Fruit fly (Drosophila melanogaster) whole organism, prepupa: ENCODE results near the gene CG11714.

Experiments
- CG10631 ChIP-seq: fragments of 200-800 bp; sonication (Bioruptor generic); optimal IDR thresholded peaks from 2 replicates; lab custom pipeline; 2016; ENCODE audit warnings: missing biosample characterization, missing genetic modification characterization
- CG6163 ChIP-seq: fragments of 200-800 bp; sonication (Bioruptor generic); IDR thresholded peaks from 3 replicates; pipeline ENCODE4 v1.3.6; 2022; ENCODE audit warnings: missing biosample characterization, missing genetic modification characterization
- CG6854 ChIP-seq: fragments of 200-800 bp; sonication (Bioruptor generic); optimal IDR thresholded peaks from 2 replicates; lab custom pipeline; 2017; ENCODE audit warnings: missing biosample characterization, mild to moderate bottlenecking, missing genetic modification characterization
- CG7368 ChIP-seq: fragments of 200-800 bp; sonication (Bioruptor generic); optimal IDR thresholded peaks from 3 replicates; lab custom pipeline; 2016; ENCODE audit warnings: missing biosample characterization, missing genetic modification characterization
- CG8632 ChIP-seq: fragments of 200-800 bp; sonication (Bioruptor generic); optimal IDR thresholded peaks from 3 replicates; lab custom pipeline; 2016; ENCODE audit warnings: missing biosample characterization, missing genetic modification characterization
- Eip93F ChIP-seq: fragments of 200-800 bp; sonication (Bioruptor generic); optimal IDR thresholded peaks from 2 replicates; lab custom pipeline; 2016; ENCODE audit warnings: missing biosample characterization, mild to moderate bottlenecking, missing genetic modification characterization
- Hr4 ChIP-seq: fragments of 200-800 bp; sonication (Bioruptor generic); optimal IDR thresholded peaks from 3 replicates; lab custom pipeline; 2016; ENCODE audit warnings: missing biosample characterization, missing genetic modification characterization
- Lpt ChIP-seq: fragments of 200-800 bp; sonication (Bioruptor generic); optimal IDR thresholded peaks from 3 replicates; lab custom pipeline; 2016; ENCODE audit warnings: missing biosample characterization, missing genetic modification characterization
- Sox102F ChIP-seq: fragments of 200-800 bp; sonication (Bioruptor generic); optimal IDR thresholded peaks from 2 replicates; lab custom pipeline; 2016; ENCODE audit warnings: missing biosample characterization, mild to moderate bottlenecking, missing genetic modification characterization
- eg ChIP-seq: fragments of 200-800 bp; sonication (Bioruptor generic); IDR thresholded peaks from 3 replicates; pipeline ENCODE4 v1.3.6; 2022; ENCODE audit warnings: missing biosample characterization, missing genetic modification characterization
- fd59A ChIP-seq: fragments of 200-800 bp; sonication (Bioruptor generic); optimal IDR thresholded peaks from 2 replicates; lab custom pipeline; 2017; ENCODE audit warnings: missing biosample characterization, mild to moderate bottlenecking, missing genetic modification characterization, missing genetic modification reagents
- topi ChIP-seq: fragments of 200-800 bp; sonication (Bioruptor generic); optimal IDR thresholded peaks from 3 replicates; lab custom pipeline; 2016; ENCODE audit warnings: missing biosample characterization, missing genetic modification characterization
- vri ChIP-seq: fragments of 200-800 bp; sonication (Bioruptor generic); optimal IDR thresholded peaks from 3 replicates; lab custom pipeline; 2016; ENCODE audit warnings: missing biosample characterization, mild to moderate bottlenecking, missing genetic modification characterization

DNA sequence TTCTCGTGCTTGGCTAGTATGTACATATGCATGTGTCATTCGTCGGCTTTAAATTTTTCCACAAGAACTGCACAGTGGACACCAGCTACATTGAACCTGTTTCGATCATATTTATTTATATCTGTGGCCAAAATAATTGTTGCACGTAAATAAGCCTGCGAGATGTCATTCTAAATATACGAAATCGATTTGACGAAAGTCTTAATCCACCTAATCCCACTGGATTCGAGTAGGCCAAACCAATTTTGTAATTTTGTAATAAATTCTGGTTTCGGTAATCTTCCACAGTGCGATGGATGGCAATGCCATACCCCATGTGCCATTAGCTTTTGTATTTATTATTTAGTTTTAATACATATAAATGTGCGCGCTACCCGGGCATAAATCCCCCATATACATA lies 20.4 kb upstream of the CG11714 start:
- TF ChIP-seq CG8632 (GFP tag; lab: Kevin White, UChicago) (no peak), Hr4 (GFP tag; lab: Kevin White, UChicago) (peak; percentile 14), CG6854 (GFP tag; lab: Kevin White, UChicago) (no peak), Sox102F (GFP tag; lab: Kevin White, UChicago) (no peak), CG6163 (no peak), Eip93F (no peak), Lpt (GFP tag; lab: Kevin White, UChicago) (no peak), topi (GFP tag; lab: Kevin White, UChicago) (no peak), CG10631 (GFP tag; lab: Kevin White, UChicago) (no peak), vri (GFP tag; lab: Kevin White, UChicago) (no peak), CG7368 (GFP tag; lab: Kevin White, UChicago) (no peak), fd59A (no peak), eg (GFP tag; lab: Robert Waterston, UW) (no peak)
